Fruit fly (Drosophila melanogaster): Measurements from ENCODE around the gene Glyp.

The Glyp gene

DNA sequence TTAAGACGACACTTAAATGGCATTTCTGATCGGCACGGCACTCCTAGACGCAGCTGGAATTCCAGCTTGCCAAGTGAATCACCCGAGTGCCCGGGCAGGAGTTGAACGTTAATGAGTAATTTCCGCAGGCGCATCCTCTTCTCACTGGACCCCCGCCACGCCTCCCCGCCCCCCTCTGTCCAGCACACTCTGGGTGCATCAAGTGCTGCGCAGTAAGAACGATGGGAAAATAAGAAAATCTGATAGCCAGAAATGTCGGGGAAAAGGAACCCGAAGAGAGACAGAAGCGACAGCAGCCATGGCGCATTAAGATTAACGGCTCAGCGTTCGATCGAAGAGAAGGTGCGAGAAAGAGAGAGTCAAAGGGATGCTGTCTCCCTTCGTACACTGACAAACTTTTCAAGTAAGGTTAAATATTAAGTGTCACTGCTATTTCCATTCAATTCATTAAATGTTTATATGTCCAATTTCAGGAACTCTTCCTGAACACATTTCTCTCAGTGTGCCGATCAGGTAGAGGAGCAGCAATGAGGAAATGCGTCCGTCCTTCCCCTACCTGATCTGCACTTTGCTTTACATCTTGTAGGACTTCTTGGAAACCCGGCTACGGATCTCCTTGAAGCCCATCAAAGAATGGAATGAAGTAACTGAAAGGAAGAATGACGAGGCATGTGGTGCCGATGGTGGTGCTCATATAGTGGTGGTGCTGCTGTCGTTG is 34.1 kb downstream of the Glyp start:
- TF ChIP-seq CG11504 (tag; optimal IDR thresholded peaks at IDR 0.05) (peak; percentile 44), danr (GFP tag; IDR thresholded peaks at IDR 0.05) (no peak), CG31365 (tag; optimal IDR thresholded peaks at IDR 0.05) (no peak), Mad (GFP tag; optimal IDR thresholded peaks at IDR 0.05) (no peak), sim (GFP tag; IDR thresholded peaks at IDR 0.05) (peak; percentile 59; the same call in 1 of the 2 replicates), CG9797 (GFP tag; optimal IDR thresholded peaks at IDR 0.05) (peak; percentile 9), MESR4 (GFP tag; optimal IDR thresholded peaks at IDR 0.05) (no peak), CG1024 (GFP tag; IDR thresholded peaks at IDR 0.05) (peak; percentile 68), CG10274 (GFP tag; optimal IDR thresholded peaks at IDR 0.05) (no peak), GATAe (GFP tag; conservative IDR thresholded peaks at IDR 0.05) (no peak), CG11560 (tag; IDR thresholded peaks at IDR 0.05) (no peak), sd (tag; optimal IDR thresholded peaks at IDR 0.05) (no peak), CG12219 (GFP tag; optimal IDR thresholded peaks at IDR 0.05) (peak; percentile 61), bigmax (GFP tag; optimal IDR thresholded peaks at IDR 0.05) (no peak), prd (optimal IDR thresholded peaks at IDR 0.05) (no peak), prd (GFP tag; IDR thresholded peaks at IDR 0.05) (peak; percentile 96), Ptx1 (GFP tag; IDR thresholded peaks at IDR 0.05) (0 out of 2 replicates have a peak, but pooled peaks have one; percentile 25), sr (GFP tag; IDR thresholded peaks at IDR 0.05) (no peak), CG8924 (tag; optimal IDR thresholded peaks at IDR 0.05) (peak; percentile 80), CG12236 (GFP tag; optimal IDR thresholded peaks at IDR 0.05) (peak; percentile 54), CG3163 (GFP tag; optimal IDR thresholded peaks at IDR 0.05) (peak; percentile 32), her (GFP tag; optimal IDR thresholded peaks at IDR 0.05) (peak; percentile 54), ttk (GFP tag; IDR thresholded peaks at IDR 0.05) (no peak), mirr (GFP tag; optimal IDR thresholded peaks at IDR 0.05) (no peak), CG2202 (tag; optimal IDR thresholded peaks at IDR 0.05) (peak; percentile 55), B-H2 (GFP tag; optimal IDR thresholded peaks at IDR 0.05) (no peak), HLH3B (GFP tag; IDR thresholded peaks at IDR 0.05) (peak; percentile 36; the same call in 1 of the 2 replicates), CG15514 (GFP tag; optimal IDR thresholded peaks at IDR 0.05) (no peak), CG13894 (tag; optimal IDR thresholded peaks at IDR 0.05) (no peak), CG18011 (GFP tag; optimal IDR thresholded peaks at IDR 0.05) (no peak), CG32772 (GFP tag; IDR thresholded peaks at IDR 0.05) (peak; percentile 49; the same call in 1 of the 2 replicates), CG11723 (GFP tag; optimal IDR thresholded peaks at IDR 0.05) (peak; percentile 41), CG10979 (tag; optimal IDR thresholded peaks at IDR 0.05) (peak; percentile 87), nerfin-1 (tag; optimal IDR thresholded peaks at IDR 0.05) (peak; percentile 57), YL-1 (GFP tag; optimal IDR thresholded peaks at IDR 0.05) (peak; percentile 15), trem (tag; optimal IDR thresholded peaks at IDR 0.05) (peak; percentile 78), NFAT (GFP tag; IDR thresholded peaks at IDR 0.05) (no peak), NC2β (GFP tag; optimal IDR thresholded peaks at IDR 0.05) (peak; percentile 61), CG16779 (GFP tag; IDR thresholded peaks at IDR 0.05) (no peak), schlank (tag; optimal IDR thresholded peaks at IDR 0.05) (no peak), sens (GFP tag) (peak; percentile 95), Neu2 (GFP tag; optimal IDR thresholded peaks at IDR 0.05; ENCODE audit: borderline replicate concordance) (peak; percentile 34), CG5953 (GFP tag; IDR thresholded peaks at IDR 0.05) (no peak), Dll (GFP tag; IDR thresholded peaks at IDR 0.05; ENCODE audit: partially characterized antibody) (no peak), Atf-2 (GFP tag; optimal IDR thresholded peaks at IDR 0.05) (peak; percentile 62), CG6765 (GFP tag; optimal IDR thresholded peaks at IDR 0.05) (no peak), Bdp1 (GFP tag; optimal IDR thresholded peaks at IDR 0.05) (peak; percentile 29), dysf (GFP tag; IDR thresholded peaks at IDR 0.05) (0 out of 3 replicates have a peak, but pooled peaks have one; percentile 26), so (GFP tag; IDR thresholded peaks at IDR 0.05) (0 out of 3 replicates have a peak, but pooled peaks have one; percentile 55), kay (GFP tag; optimal IDR thresholded peaks at IDR 0.05) (peak; percentile 48)
